Fruit fly (Drosophila melanogaster) whole organism, wandering third instar larva: ENCODE measurements around the gene CG15773.

ENCODE experiments used
- Abd-B ChIP-seq: fragments of >200 bp; optimal IDR thresholded peaks from 2 replicates; lab custom pipeline; 2017; ENCODE audit warnings: missing biosample characterization, missing genetic modification characterization
- CG32264 ChIP-seq: fragments of 200-800 bp; sonication (Bioruptor generic); optimal IDR thresholded peaks from 2 replicates; lab custom pipeline; 2016; ENCODE audit warnings: missing biosample characterization, missing genetic modification characterization
- CG9705 ChIP-seq: fragments of 200-800 bp; sonication (Bioruptor generic); optimal IDR thresholded peaks from 2 replicates; lab custom pipeline; 2018; ENCODE audit warnings: missing biosample characterization, mild to moderate bottlenecking, missing genetic modification characterization
- CrebA ChIP-seq: fragments of 200-800 bp; sonication (Bioruptor generic); optimal IDR thresholded peaks from 2 replicates; lab custom pipeline; 2016; ENCODE audit warnings: missing biosample characterization, mild to moderate bottlenecking, missing genetic modification characterization, borderline replicate concordance
- Dfd ChIP-seq: fragments of >200 bp; optimal IDR thresholded peaks from 2 replicates; lab custom pipeline; 2017; ENCODE audit warnings: missing biosample characterization, missing genetic modification characterization
- Dif ChIP-seq: fragments of 200-275, 200-300 bp; sonication (Bioruptor generic); optimal IDR thresholded peaks from 2 replicates; lab custom pipeline; 2018; ENCODE audit warnings: missing biosample characterization, missing genetic modification characterization; ENCODE audit not compliant: partially characterized antibody
- GATAd ChIP-seq: sonication (Bioruptor generic); optimal IDR thresholded peaks from 2 replicates; lab custom pipeline; 2016; ENCODE audit warnings: missing biosample characterization, missing genetic modification characterization
- HLH106 ChIP-seq: fragments of 200-800 bp; optimal IDR thresholded peaks from 3 replicates; lab custom pipeline; 2019; ENCODE audit warnings: missing biosample characterization, mild to moderate bottlenecking, missing genetic modification characterization, moderate library complexity
- Hnf4 ChIP-seq: fragments of 200-800 bp; sonication (Bioruptor generic); optimal IDR thresholded peaks from 2 replicates; lab custom pipeline; 2016; ENCODE audit warnings: missing biosample characterization, mild to moderate bottlenecking, missing genetic modification characterization
- Hr78 ChIP-seq: fragments of >200 bp; optimal IDR thresholded peaks from 2 replicates; lab custom pipeline; 2017; ENCODE audit warnings: missing biosample characterization, missing genetic modification characterization
- Hr83 ChIP-seq: fragments of 200-300 bp; sonication (Bioruptor generic); optimal IDR thresholded peaks from 2 replicates; lab custom pipeline; 2016; ENCODE audit warnings: missing biosample characterization, mild to moderate bottlenecking, missing genetic modification characterization, moderate library complexity; ENCODE audit not compliant: poor library complexity, severe bottlenecking
- Jra ChIP-seq: sonication (Bioruptor generic); optimal IDR thresholded peaks from 2 replicates; lab custom pipeline; 2016; ENCODE audit warnings: missing biosample characterization, missing genetic modification characterization
- Myc ChIP-seq: fragments of >200 bp; optimal IDR thresholded peaks from 2 replicates; lab custom pipeline; 2017
- N ChIP-seq: fragments of >200 bp; optimal IDR thresholded peaks from 2 replicates; lab custom pipeline; 2018; ENCODE audit warnings: missing biosample characterization, missing external identifiers, missing genetic modification characterization
- Rel ChIP-seq, 2 experiments: fragments of 200-800 bp; sonication (Bioruptor generic) in 1 of 2; optimal IDR thresholded peaks; 2 replicates in 1 of 2; 3 replicates in 1 of 2; lab custom pipeline; 2016 to 2019; ENCODE audit warnings: mild to moderate bottlenecking in 2 of 2, missing biosample characterization in 2 of 2, missing genetic modification characterization in 2 of 2, moderate library complexity in 1 of 2
- Sp1 ChIP-seq: fragments of 200-800 bp; sonication (Bioruptor generic); optimal IDR thresholded peaks from 3 replicates; lab custom pipeline; 2019; ENCODE audit warnings: missing biosample characterization, mild to moderate bottlenecking, missing genetic modification characterization, moderate library complexity
- Vsx2 ChIP-seq: fragments of 200-300, 225-300 bp; sonication (Bioruptor generic); optimal IDR thresholded peaks from 2 replicates; lab custom pipeline; 2018; ENCODE audit warnings: missing biosample characterization, missing genetic modification characterization; ENCODE audit not compliant: partially characterized antibody
- br ChIP-seq: fragments of 200-800 bp; sonication (Bioruptor generic); optimal IDR thresholded peaks from 2 replicates; lab custom pipeline; 2016; ENCODE audit warnings: missing biosample characterization, missing genetic modification characterization
- dl ChIP-seq, 2 experiments: fragments of 175-275, 200-275 bp in 1 of 2; fragments of 200-275 bp in 1 of 2; sonication (Bioruptor generic); optimal IDR thresholded peaks; lab custom pipeline; 2018; ENCODE audit warnings: mild to moderate bottlenecking in 2 of 2, missing biosample characterization in 2 of 2, missing genetic modification characterization in 2 of 2, moderate library complexity in 2 of 2; ENCODE audit not compliant: partially characterized antibody in 2 of 2, insufficient read depth in 1 of 2
- dsf ChIP-seq: sonication (Bioruptor generic); optimal IDR thresholded peaks from 2 replicates; lab custom pipeline; 2016; ENCODE audit warnings: missing biosample characterization, missing genetic modification characterization, borderline replicate concordance
- ey ChIP-seq: fragments of 200-800 bp; sonication (Bioruptor generic); optimal IDR thresholded peaks from 2 replicates; lab custom pipeline; 2016; ENCODE audit warnings: missing biosample characterization, missing genetic modification characterization
- fru ChIP-seq: fragments of 200-800 bp; sonication (Bioruptor generic); optimal IDR thresholded peaks from 3 replicates; lab custom pipeline; 2016; ENCODE audit warnings: missing biosample characterization, mild to moderate bottlenecking, missing genetic modification characterization
- h ChIP-seq: fragments of 200-800 bp; sonication (Bioruptor generic); optimal IDR thresholded peaks from 3 replicates; lab custom pipeline; 2016; ENCODE audit warnings: missing biosample characterization, mild to moderate bottlenecking, missing genetic modification characterization
- jim ChIP-seq: fragments of 175-275, 200-325 bp; sonication (Bioruptor generic); optimal IDR thresholded peaks from 2 replicates; lab custom pipeline; 2016; ENCODE audit warnings: missing biosample characterization, mild to moderate bottlenecking, missing genetic modification characterization
- pan ChIP-seq: fragments of >200 bp; optimal IDR thresholded peaks from 2 replicates; lab custom pipeline; 2017
- psq ChIP-seq: fragments of 200-800 bp; sonication (Bioruptor generic); optimal IDR thresholded peaks from 3 replicates; lab custom pipeline; 2017; ENCODE audit warnings: missing biosample characterization, mild to moderate bottlenecking, missing genetic modification characterization, moderate library complexity
- sage ChIP-seq: fragments of 200-800 bp; sonication (Bioruptor generic); optimal IDR thresholded peaks from 2 replicates; lab custom pipeline; 2016; ENCODE audit warnings: missing biosample characterization, mild to moderate bottlenecking, missing genetic modification characterization
- sv ChIP-seq: fragments of 200-800 bp; sonication (Bioruptor generic); optimal IDR thresholded peaks from 3 replicates; lab custom pipeline; 2016; ENCODE audit warnings: missing biosample characterization, missing genetic modification characterization
- usp ChIP-seq: fragments of >200 bp; optimal IDR thresholded peaks from 2 replicates; lab custom pipeline; 2017; ENCODE audit warnings: missing biosample characterization, missing genetic modification characterization

The CG15773 gene

DNA sequence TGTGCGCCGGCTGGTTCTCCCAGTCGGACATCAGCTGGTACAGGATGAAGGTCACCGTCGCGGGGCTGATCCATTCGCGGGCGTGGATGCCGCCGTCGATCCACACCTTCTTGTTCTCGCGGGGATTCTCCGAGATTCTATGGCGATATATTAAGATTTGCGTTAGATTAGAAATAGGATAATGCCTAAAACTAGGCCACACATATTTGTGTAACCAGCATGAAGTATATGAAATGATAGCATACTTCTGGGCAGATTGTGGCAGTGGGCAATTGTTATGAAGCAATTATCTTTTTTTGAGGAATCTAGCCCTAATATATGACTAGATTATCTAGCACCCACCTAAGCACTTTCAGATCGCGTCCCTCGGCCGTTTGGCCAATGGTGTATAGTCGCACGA, 34.2 kb downstream of the CG15773 start:
- TF ChIP-seq N: peak; percentile 63
- TF ChIP-seq dsf (GFP tag; lab: Kevin White, UChicago): no peak
- no peak for TF ChIP-seq CG9705 (GFP tag; lab: Kevin White, UChicago)
- peak; percentile 82 for TF ChIP-seq Myc (lab: Kevin White, UChicago)
- TF ChIP-seq Hr83 (GFP tag; lab: Kevin White, UChicago): no peak
- TF ChIP-seq Abd-B (GFP tag; lab: Kevin White, UChicago): no peak

DNA sequence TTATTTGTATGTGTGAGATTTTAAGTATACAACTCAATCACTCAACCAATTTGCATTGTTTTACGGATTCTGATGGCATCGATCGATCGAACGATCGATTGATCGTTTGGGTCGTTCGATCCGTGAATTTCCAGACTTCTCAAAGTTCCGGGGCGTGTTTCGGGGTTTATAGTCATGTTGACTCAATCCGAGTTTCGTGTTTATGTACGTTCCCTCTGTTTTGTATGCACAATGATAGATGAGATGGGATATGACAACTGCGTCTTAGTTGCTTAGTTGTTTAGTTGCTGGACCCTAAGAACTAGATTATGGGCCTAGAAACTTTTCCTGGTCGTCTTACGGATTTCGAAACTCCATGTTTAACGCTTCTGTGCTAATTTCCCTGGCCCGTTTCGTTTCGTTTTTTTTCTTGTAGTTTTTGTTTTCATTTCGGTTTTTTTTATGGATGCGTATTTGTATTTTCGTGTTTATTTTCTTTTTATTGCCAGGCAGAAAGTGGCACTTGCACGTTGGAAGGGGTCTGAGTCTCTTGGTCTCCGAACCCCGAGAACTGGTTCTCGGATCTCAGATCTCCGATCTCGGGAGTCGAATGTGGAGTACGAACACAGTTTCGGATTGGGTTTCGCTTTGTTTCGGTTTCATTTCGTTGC, 36.2 kb downstream of the CG15773 start:
- TF ChIP-seq Sp1 (GFP tag; lab: Kevin White, UChicago): peak; percentile 16
- peak; percentile 12 for TF ChIP-seq psq (GFP tag; lab: Kevin White, UChicago)
- TF ChIP-seq Myc (lab: Kevin White, UChicago): no peak
- TF ChIP-seq Hr83 (GFP tag; lab: Kevin White, UChicago): no peak
- no peak for TF ChIP-seq ey (GFP tag; lab: Kevin White, UChicago)
- TF ChIP-seq Vsx2 (GFP tag; lab: Kevin White, UChicago): peak; percentile 15
- no peak for TF ChIP-seq fru (GFP tag; lab: Kevin White, UChicago)
- no peak for TF ChIP-seq Hnf4 (GFP tag; lab: Kevin White, UChicago)
- no peak for TF ChIP-seq HLH106 (tag; lab: Kevin White, UChicago)
- no peak for TF ChIP-seq jim (GFP tag; lab: Kevin White, UChicago)
- TF ChIP-seq pan: no peak

DNA sequence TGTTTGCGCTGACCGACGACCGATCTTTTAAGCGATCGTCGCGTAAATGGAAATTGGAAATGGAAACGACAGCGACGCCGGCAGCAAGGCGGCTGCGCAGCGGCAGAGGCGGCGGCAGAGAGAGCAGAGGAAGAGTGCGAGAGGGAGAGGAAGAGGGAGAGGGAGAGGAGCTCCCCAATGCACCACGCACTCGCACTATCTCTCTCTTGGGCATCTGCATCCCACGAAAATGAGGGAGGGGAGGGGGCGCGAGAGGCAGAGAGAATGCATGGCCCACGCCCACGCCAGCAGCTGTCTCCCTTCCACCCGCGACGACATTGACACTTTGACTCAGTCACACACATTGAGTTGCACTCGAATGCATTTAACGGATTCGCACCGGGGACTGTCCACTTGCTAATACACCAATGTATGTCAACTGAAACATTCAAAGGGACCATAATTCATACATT, 38.2 kb downstream of the CG15773 start, which contains the start of gene CG3097:
CG3097 (minus strand) TSS at position 51 of the 452 bp plus-strand sequence.
- TF ChIP-seq fru (GFP tag; lab: Kevin White, UChicago) (no peak), Hr83 (GFP tag; lab: Kevin White, UChicago) (no peak), sage (GFP tag; lab: Kevin White, UChicago) (no peak), Rel (GFP tag; optimal IDR thresholded peaks at IDR 0.05; lab: Kevin White, UChicago) (no peak), Rel (tag; optimal IDR thresholded peaks at IDR 0.05; lab: Kevin White, UChicago) (no peak), h (no peak), pan (no peak), Dfd (GFP tag; lab: Kevin White, UChicago) (no peak), GATAd (GFP tag; lab: Kevin White, UChicago) (no peak), Hnf4 (GFP tag; lab: Kevin White, UChicago) (no peak), Dif (GFP tag; lab: Kevin White, UChicago) (no peak), dl (GFP tag; optimal IDR thresholded peaks at IDR 0.05; lab: Kevin White, UChicago; ENCODE audit: insufficient read depth in 1 of 2, partially characterized antibody in 2 of 2) (no peak), dsf (GFP tag; lab: Kevin White, UChicago) (no peak)
- TF ChIP-seq, all 38 proteins: peak for 0

- TF ChIP-seq N: no peak
- TF ChIP-seq HLH106 (tag; lab: Kevin White, UChicago): no peak
- TF ChIP-seq Hr78 (GFP tag; lab: Kevin White, UChicago): no peak
- no peak for TF ChIP-seq Abd-B (GFP tag; lab: Kevin White, UChicago)
- no peak for TF ChIP-seq CrebA (GFP tag; lab: Kevin White, UChicago)
- no peak for TF ChIP-seq Myc (lab: Kevin White, UChicago)
- no peak for TF ChIP-seq ey (GFP tag; lab: Kevin White, UChicago)
- TF ChIP-seq Dfd (GFP tag; lab: Kevin White, UChicago): no peak
- no peak for TF ChIP-seq sage (GFP tag; lab: Kevin White, UChicago)
- TF ChIP-seq Jra (GFP tag; lab: Kevin White, UChicago): no peak
- TF ChIP-seq dl (GFP tag; optimal IDR thresholded peaks at IDR 0.05; lab: Kevin White, UChicago; ENCODE audit: insufficient read depth in 1 of 2, partially characterized antibody in 2 of 2): no peak
- no peak for TF ChIP-seq sv (GFP tag; lab: Kevin White, UChicago)
- no peak for TF ChIP-seq br (GFP tag; lab: Kevin White, UChicago)
- TF ChIP-seq GATAd (GFP tag; lab: Kevin White, UChicago): no peak
Measured at dm6 chrX:5772409-5772808, 39.9 kb downstream of the CG15773 start.

DNA sequence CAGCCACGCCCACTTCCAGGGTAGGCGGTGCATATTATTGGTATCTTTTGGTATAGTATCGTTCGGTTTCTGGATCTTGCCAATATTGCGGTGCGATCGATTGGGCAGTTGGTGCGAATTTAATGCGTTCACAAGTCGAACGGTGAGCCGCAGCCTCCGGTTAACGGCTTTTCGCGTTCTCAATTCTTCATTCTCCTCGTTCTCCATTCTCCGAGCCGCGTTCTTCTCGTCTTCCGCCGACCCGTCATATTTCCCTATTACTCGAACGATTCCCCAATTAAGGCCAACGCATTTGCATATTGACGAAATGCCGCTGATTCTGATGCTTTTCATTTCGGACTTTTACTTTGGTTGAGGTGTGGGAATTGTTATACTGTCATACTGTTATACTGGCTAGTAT, 44.0 kb downstream of the CG15773 start, which contains the start of gene CG42264:
CG42264 (minus strand) TSS at position 101 of the 400 bp plus-strand sequence.
- no peak for TF ChIP-seq Dif (GFP tag; lab: Kevin White, UChicago)
- TF ChIP-seq HLH106 (tag; lab: Kevin White, UChicago): no peak
- TF ChIP-seq Myc (lab: Kevin White, UChicago): no peak
- no peak for TF ChIP-seq usp (GFP tag; lab: Kevin White, UChicago)
- no peak for TF ChIP-seq CG32264 (GFP tag; lab: Kevin White, UChicago)
- TF ChIP-seq GATAd (GFP tag; lab: Kevin White, UChicago): no peak
- no peak for TF ChIP-seq sv (GFP tag; lab: Kevin White, UChicago)
- no peak for TF ChIP-seq h
